Fruit fly (Drosophila melanogaster) whole organism, prepupa: Measurements from ENCODE around the gene CG46308.

ENCODE experiments used
- CG11762 ChIP-seq: fragments of 200-800 bp; sonication (Bioruptor generic); optimal IDR thresholded peaks from 3 replicates; lab custom pipeline; 2016; ENCODE audit warnings: missing biosample characterization, missing genetic modification characterization; ENCODE audit not compliant: insufficient read depth
- CG16779 ChIP-seq: fragments of 200-800 bp; sonication (Bioruptor generic); optimal IDR thresholded peaks from 3 replicates; lab custom pipeline; 2017; ENCODE audit warnings: missing biosample characterization, mild to moderate bottlenecking, missing genetic modification characterization
- CG3919 ChIP-seq: fragments of 200-800 bp; sonication (Bioruptor generic); optimal IDR thresholded peaks from 3 replicates; lab custom pipeline; 2016; ENCODE audit warnings: missing biosample characterization, missing genetic modification characterization
- CG6792 ChIP-seq: fragments of 200-800 bp; sonication (Bioruptor generic); optimal IDR thresholded peaks from 3 replicates; lab custom pipeline; 2016; ENCODE audit warnings: missing biosample characterization, missing genetic modification characterization
- Eip78C ChIP-seq: fragments of 200-800 bp; sonication (Bioruptor generic); peaks from one replicate; lab custom pipeline; 2016; ENCODE audit warnings: missing biosample characterization, missing genetic modification characterization
- Gug ChIP-seq: fragments of 200-800 bp; sonication (Bioruptor generic); IDR thresholded peaks from 2 replicates; pipeline ENCODE4 v1.3.6; 2022; ENCODE audit warnings: missing biosample characterization, missing genetic modification characterization
- OdsH ChIP-seq: fragments of 200-800 bp; sonication (Bioruptor generic); optimal IDR thresholded peaks from 3 replicates; lab custom pipeline; 2016; ENCODE audit warnings: missing biosample characterization, missing genetic modification characterization
- Smox ChIP-seq: fragments of 200-800 bp; sonication (Bioruptor generic); optimal IDR thresholded peaks from 3 replicates; lab custom pipeline; 2016; ENCODE audit warnings: missing biosample characterization, missing genetic modification characterization
- dac ChIP-seq: fragments of 200-800 bp; sonication (Bioruptor generic); optimal IDR thresholded peaks from 2 replicates; lab custom pipeline; 2017; ENCODE audit warnings: missing biosample characterization, mild to moderate bottlenecking, missing genetic modification characterization
- esn ChIP-seq: fragments of 200-800 bp; sonication (Bioruptor generic); optimal IDR thresholded peaks from 2 replicates; lab custom pipeline; 2016; ENCODE audit warnings: missing biosample characterization, mild to moderate bottlenecking, missing genetic modification characterization, moderate library complexity
- topi ChIP-seq: fragments of 200-800 bp; sonication (Bioruptor generic); optimal IDR thresholded peaks from 3 replicates; lab custom pipeline; 2016; ENCODE audit warnings: missing biosample characterization, missing genetic modification characterization

dm6 chr2L:13545678-13546077 lies 84.1 kb downstream of the CG46308 start:
- TF ChIP-seq esn (GFP tag; lab: Kevin White, UChicago): no peak
- TF ChIP-seq dac: no peak
- TF ChIP-seq CG11762 (GFP tag; lab: Kevin White, UChicago): no peak
- TF ChIP-seq Eip78C (GFP tag; lab: Kevin White, UChicago): peak; percentile 57
- peak; percentile 86 for TF ChIP-seq CG16779 (tag; lab: Kevin White, UChicago)
- TF ChIP-seq CG3919: peak; percentile 14
- no peak for TF ChIP-seq topi (GFP tag; lab: Kevin White, UChicago)
- no peak for TF ChIP-seq OdsH
- no peak for TF ChIP-seq CG6792
- no peak for TF ChIP-seq Gug (GFP tag; lab: Robert Waterston, UW)
- TF ChIP-seq Smox (GFP tag; lab: Kevin White, UChicago): no peak
